2 worm cellular contexts compared by ENCODE assay signal in the genomic region with DNA sequence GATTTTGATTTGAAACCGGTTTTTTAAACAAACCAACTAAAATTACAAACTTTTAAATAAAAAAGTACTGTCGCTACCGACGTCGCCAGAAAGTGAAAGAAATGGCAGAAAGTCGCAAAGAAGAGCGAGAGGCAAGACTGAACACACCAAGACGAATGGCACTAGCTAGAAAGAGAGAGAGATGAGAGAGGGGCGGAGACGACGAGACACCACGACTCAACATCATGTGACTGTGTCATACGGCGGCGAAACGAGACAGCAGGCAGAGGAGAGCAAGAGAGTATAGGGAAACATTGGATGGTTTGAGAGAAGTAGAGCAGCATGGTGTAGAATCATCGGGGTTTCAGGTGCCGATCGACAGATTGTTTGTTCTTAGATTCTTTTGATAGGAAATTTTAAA.
A peak's percentile ranks its signal among the peaks of the same experiment; 100 is the strongest.
TF ChIP-seq lines count a peak whose summit lies in the region.

No protein-coding gene starts in this region.

TF ChIP-seq in whole organism, L1 larva, 84 proteins besides CTCF, POLR2A, EP300 and RAD21 (continued from another document):
- TF ChIP-seq lir-3 (tag; optimal IDR thresholded peaks at IDR 0.05; lab: Kevin White, UChicago; ENCODE audit: poor library complexity) = peak; percentile 78
- TF ChIP-seq C16A3.4 (tag; optimal IDR thresholded peaks at IDR 0.05; lab: Kevin White, UChicago) = peak; percentile 83
- peak; percentile 74 for TF ChIP-seq irx-1 (tag; optimal IDR thresholded peaks at IDR 0.05; lab: Kevin White, UChicago)
- no peak for TF ChIP-seq tlp-1 (tag; optimal IDR thresholded peaks at IDR 0.05; lab: Kevin White, UChicago)
- TF ChIP-seq efl-1 (optimal IDR thresholded peaks at IDR 0.05; lab: Kevin White, UChicago) = peak; percentile 82 to 85
- peak; percentile 69 to 98 for TF ChIP-seq efl-1 (GFP tag; optimal IDR thresholded peaks at IDR 0.05 in 1 of 2; lab: Kevin White, UChicago)
- TF ChIP-seq swsn-7 (tag; optimal IDR thresholded peaks at IDR 0.05; lab: Kevin White, UChicago) = peak; percentile 94
- peak; percentile 84 to 92 (median 85) for TF ChIP-seq ceh-82 (tag; optimal IDR thresholded peaks at IDR 0.05; lab: Kevin White, UChicago)
- TF ChIP-seq dpl-1 (GFP tag; optimal IDR thresholded peaks at IDR 0.05; lab: Kevin White, UChicago) = peak; percentile 58 to 76 (median 66)
- TF ChIP-seq nhr-237 (tag; optimal IDR thresholded peaks at IDR 0.05; lab: Kevin White, UChicago) = peak; percentile 86
- TF ChIP-seq mep-1 (tag; optimal IDR thresholded peaks at IDR 0.05; lab: Kevin White, UChicago) = peak; percentile 95
- TF ChIP-seq nhr-84 (tag; optimal IDR thresholded peaks at IDR 0.05; lab: Kevin White, UChicago) = no peak
- TF ChIP-seq tbx-2 (tag; optimal IDR thresholded peaks at IDR 0.05; lab: Kevin White, UChicago) = peak; percentile 94
- no peak for TF ChIP-seq aly-2 (tag; optimal IDR thresholded peaks at IDR 0.05; lab: Kevin White, UChicago)
- TF ChIP-seq alr-1 (tag; optimal IDR thresholded peaks at IDR 0.05; lab: Kevin White, UChicago; ENCODE audit: borderline replicate concordance) = no peak
- peak; percentile 93 for TF ChIP-seq jun-1 (tag; optimal IDR thresholded peaks at IDR 0.05; lab: Kevin White, UChicago)
- peak; percentile 89 for TF ChIP-seq lin-13 (GFP tag; optimal IDR thresholded peaks at IDR 0.05; lab: Kevin White, UChicago)
TF ChIP-seq in whole organism, L1 larva: peak in this region for 57.

TF ChIP-seq in whole organism, young adult, 124 proteins besides CTCF, POLR2A, EP300 and RAD21 (continued from another document):
- no peak for TF ChIP-seq Y79H2A.3 (GFP tag; conservative IDR thresholded peaks at IDR 0.05; lab: Robert Waterston, UW)
- TF ChIP-seq tbx-9 (tag; optimal IDR thresholded peaks at IDR 0.05; lab: Kevin White, UChicago; ENCODE audit: borderline replicate concordance) = no peak
- peak; percentile 88 for TF ChIP-seq unc-62 (GFP tag; optimal IDR thresholded peaks at IDR 0.05; lab: Kevin White, UChicago)
- TF ChIP-seq ZK185.1 (tag; optimal IDR thresholded peaks at IDR 0.05; lab: Kevin White, UChicago; ENCODE audit: poor library complexity, severe bottlenecking) = peak; percentile 83
- TF ChIP-seq B0019.2 (GFP tag; conservative IDR thresholded peaks at IDR 0.05; lab: Robert Waterston, UW) = no peak
- TF ChIP-seq nhr-179 (tag; optimal IDR thresholded peaks at IDR 0.05; lab: Kevin White, UChicago) = no peak
- TF ChIP-seq madf-8 (GFP tag; conservative IDR thresholded peaks at IDR 0.05; lab: Robert Waterston, UW) = no peak
- peak; percentile 79 for TF ChIP-seq pha-4 (tag; optimal IDR thresholded peaks at IDR 0.05; lab: Kevin White, UChicago)
- no peak for TF ChIP-seq aptf-3 (GFP tag; IDR thresholded peaks at IDR 0.05; lab: Robert Waterston, UW)
- TF ChIP-seq mxl-1 (tag; optimal IDR thresholded peaks at IDR 0.05; lab: Kevin White, UChicago) = no peak
- TF ChIP-seq ccch-3 (GFP tag; optimal IDR thresholded peaks at IDR 0.05; lab: Kevin White, UChicago) = no peak
- TF ChIP-seq akir-1 (GFP tag; optimal IDR thresholded peaks at IDR 0.05; lab: Kevin White, UChicago) = no peak
- no peak for TF ChIP-seq rpc-1 (optimal IDR thresholded peaks at IDR 0.05; lab: Kevin White, UChicago)
- TF ChIP-seq rpc-1 (tag; optimal IDR thresholded peaks at IDR 0.05; lab: Kevin White, UChicago) = no peak
- no peak for TF ChIP-seq sptf-2 (GFP tag; optimal IDR thresholded peaks at IDR 0.05; lab: Kevin White, UChicago)
- TF ChIP-seq B0035.1 (tag; optimal IDR thresholded peaks at IDR 0.05; lab: Kevin White, UChicago) = no peak
- TF ChIP-seq snpc-3.4 (tag; optimal IDR thresholded peaks at IDR 0.05; lab: Kevin White, UChicago) = no peak
- TF ChIP-seq hlh-26 (GFP tag; conservative IDR thresholded peaks at IDR 0.05; lab: Robert Waterston, UW) = no peak
- peak; percentile 54; the same call in 1 of the 2 replicates for TF ChIP-seq dox-1 (GFP tag; IDR thresholded peaks at IDR 0.05; lab: Robert Waterston, UW)
- no peak for TF ChIP-seq bed-1 (GFP tag; IDR thresholded peaks at IDR 0.05; lab: Robert Waterston, UW)
- peak; percentile 78 for TF ChIP-seq Y53G8AR.9 (GFP tag; conservative IDR thresholded peaks at IDR 0.05; lab: Robert Waterston, UW)
- TF ChIP-seq F23B12.7 (tag; optimal IDR thresholded peaks at IDR 0.05; lab: Kevin White, UChicago; ENCODE audit: insufficient read depth) = peak; percentile 42
- TF ChIP-seq madf-10 (tag; optimal IDR thresholded peaks at IDR 0.05; lab: Kevin White, UChicago) = peak; percentile 82
- peak; percentile 80 for TF ChIP-seq C06A6.2 (GFP tag; conservative IDR thresholded peaks at IDR 0.05; lab: Robert Waterston, UW)
- TF ChIP-seq mel-28 (tag; optimal IDR thresholded peaks at IDR 0.05; lab: Kevin White, UChicago; ENCODE audit: borderline replicate concordance) = no peak
TF ChIP-seq in whole organism, young adult: peak in this region for 52.
